Fruit fly (Drosophila melanogaster) whole organism, prepupa: ENCODE measurements around the gene CG12035.

ENCODE experiments used
- Blimp-1 ChIP-seq: fragments of 200-800 bp; sonication (Bioruptor generic); optimal IDR thresholded peaks from 3 replicates; lab custom pipeline; 2017; ENCODE audit warnings: missing biosample characterization, missing genetic modification characterization, mild to moderate bottlenecking, moderate library complexity, missing genetic modification reagents
- CG10669 ChIP-seq: fragments of 200-800 bp; sonication (Bioruptor generic); optimal IDR thresholded peaks from 3 replicates; lab custom pipeline; 2018; ENCODE audit warnings: missing biosample characterization, mild to moderate bottlenecking, missing genetic modification characterization, moderate library complexity
- CG11762 ChIP-seq: fragments of 200-800 bp; sonication (Bioruptor generic); optimal IDR thresholded peaks from 3 replicates; lab custom pipeline; 2016; ENCODE audit warnings: missing biosample characterization, missing genetic modification characterization; ENCODE audit not compliant: insufficient read depth
- CG11902 ChIP-seq: fragments of 200-800 bp; sonication (Bioruptor generic); optimal IDR thresholded peaks from 3 replicates; lab custom pipeline; 2016; ENCODE audit warnings: missing biosample characterization, missing genetic modification characterization
- CG1621 ChIP-seq: fragments of 200-800 bp; sonication (Bioruptor generic); optimal IDR thresholded peaks from 3 replicates; lab custom pipeline; 2018; ENCODE audit warnings: missing biosample characterization, mild to moderate bottlenecking, missing genetic modification characterization
- CG16779 ChIP-seq: fragments of 200-800 bp; sonication (Bioruptor generic); optimal IDR thresholded peaks from 3 replicates; lab custom pipeline; 2017; ENCODE audit warnings: missing biosample characterization, mild to moderate bottlenecking, missing genetic modification characterization
- CG3032 ChIP-seq: fragments of 200-800 bp; optimal IDR thresholded peaks from 2 replicates; lab custom pipeline; 2019; ENCODE audit warnings: missing biosample characterization, mild to moderate bottlenecking, missing genetic modification characterization, moderate library complexity
- CG31627 ChIP-seq: fragments of 200-800 bp; sonication (Bioruptor generic); optimal IDR thresholded peaks from 3 replicates; lab custom pipeline; 2016; ENCODE audit warnings: missing biosample characterization, missing genetic modification characterization
- CG34406 ChIP-seq: fragments of 200-800 bp; sonication (Bioruptor generic); optimal IDR thresholded peaks from 3 replicates; lab custom pipeline; 2016; ENCODE audit warnings: missing biosample characterization, missing genetic modification characterization
- CG3919 ChIP-seq: fragments of 200-800 bp; sonication (Bioruptor generic); optimal IDR thresholded peaks from 3 replicates; lab custom pipeline; 2016; ENCODE audit warnings: missing biosample characterization, missing genetic modification characterization
- CG4318 ChIP-seq: fragments of 200-800 bp; sonication (Bioruptor generic); optimal IDR thresholded peaks from 3 replicates; lab custom pipeline; 2017; ENCODE audit warnings: missing biosample characterization, mild to moderate bottlenecking, missing genetic modification characterization
- CG6163 ChIP-seq: fragments of 200-800 bp; sonication (Bioruptor generic); IDR thresholded peaks from 3 replicates; pipeline ENCODE4 v1.3.6; 2022; ENCODE audit warnings: missing biosample characterization, missing genetic modification characterization
- CG6276 ChIP-seq: fragments of 200-800 bp; sonication (Bioruptor generic); optimal IDR thresholded peaks from 2 replicates; lab custom pipeline; 2017; ENCODE audit warnings: missing biosample characterization, mild to moderate bottlenecking, missing genetic modification characterization
- CG6792 ChIP-seq: fragments of 200-800 bp; sonication (Bioruptor generic); optimal IDR thresholded peaks from 3 replicates; lab custom pipeline; 2016; ENCODE audit warnings: missing biosample characterization, missing genetic modification characterization
- CG6808 ChIP-seq: fragments of 200-800 bp; sonication (Bioruptor generic); optimal IDR thresholded peaks from 3 replicates; lab custom pipeline; 2017; ENCODE audit warnings: missing biosample characterization, missing genetic modification characterization, mild to moderate bottlenecking, moderate library complexity, missing genetic modification reagents
- CG6854 ChIP-seq: fragments of 200-800 bp; sonication (Bioruptor generic); optimal IDR thresholded peaks from 2 replicates; lab custom pipeline; 2017; ENCODE audit warnings: missing biosample characterization, mild to moderate bottlenecking, missing genetic modification characterization
- CG7368 ChIP-seq: fragments of 200-800 bp; sonication (Bioruptor generic); optimal IDR thresholded peaks from 3 replicates; lab custom pipeline; 2016; ENCODE audit warnings: missing biosample characterization, missing genetic modification characterization
- CG8119 ChIP-seq: fragments of 200-800 bp; sonication (Bioruptor generic); IDR thresholded peaks from 3 replicates; pipeline ENCODE4 v1.3.6; 2022; ENCODE audit warnings: missing biosample characterization, missing genetic modification characterization
- CG8319 ChIP-seq: fragments of 200-800 bp; sonication (Bioruptor generic); optimal IDR thresholded peaks from 3 replicates; lab custom pipeline; 2016; ENCODE audit warnings: missing biosample characterization, missing genetic modification characterization
- CG8632 ChIP-seq: fragments of 200-800 bp; sonication (Bioruptor generic); optimal IDR thresholded peaks from 3 replicates; lab custom pipeline; 2016; ENCODE audit warnings: missing biosample characterization, missing genetic modification characterization
- CG9139 ChIP-seq: fragments of 200-800 bp; sonication (Bioruptor generic); optimal IDR thresholded peaks from 3 replicates; lab custom pipeline; 2017; ENCODE audit warnings: missing biosample characterization, mild to moderate bottlenecking, missing genetic modification characterization
- Ets96B ChIP-seq: fragments of 200-800 bp; optimal IDR thresholded peaks from 2 replicates; lab custom pipeline; 2019; ENCODE audit warnings: missing biosample characterization, mild to moderate bottlenecking, missing genetic modification characterization, moderate library complexity
- Gug ChIP-seq: fragments of 200-800 bp; sonication (Bioruptor generic); IDR thresholded peaks from 2 replicates; pipeline ENCODE4 v1.3.6; 2022; ENCODE audit warnings: missing biosample characterization, missing genetic modification characterization
- Hr38 ChIP-seq: sonication (Bioruptor generic); optimal IDR thresholded peaks from 2 replicates; lab custom pipeline; 2016; ENCODE audit warnings: missing biosample characterization, missing genetic modification characterization
- Hr39 ChIP-seq: fragments of 200-800 bp; sonication (Bioruptor generic); optimal IDR thresholded peaks from 2 replicates; lab custom pipeline; 2016; ENCODE audit warnings: missing biosample characterization, missing genetic modification characterization
- Lpt ChIP-seq: fragments of 200-800 bp; sonication (Bioruptor generic); optimal IDR thresholded peaks from 3 replicates; lab custom pipeline; 2016; ENCODE audit warnings: missing biosample characterization, missing genetic modification characterization
- OdsH ChIP-seq: fragments of 200-800 bp; sonication (Bioruptor generic); optimal IDR thresholded peaks from 3 replicates; lab custom pipeline; 2016; ENCODE audit warnings: missing biosample characterization, missing genetic modification characterization
- Smox ChIP-seq: fragments of 200-800 bp; sonication (Bioruptor generic); optimal IDR thresholded peaks from 3 replicates; lab custom pipeline; 2016; ENCODE audit warnings: missing biosample characterization, missing genetic modification characterization
- Sox102F ChIP-seq: fragments of 200-800 bp; sonication (Bioruptor generic); optimal IDR thresholded peaks from 2 replicates; lab custom pipeline; 2016; ENCODE audit warnings: missing biosample characterization, mild to moderate bottlenecking, missing genetic modification characterization
- Sox14 ChIP-seq: fragments of 200-800 bp; sonication (Bioruptor generic); optimal IDR thresholded peaks from 3 replicates; lab custom pipeline; 2016; ENCODE audit warnings: missing biosample characterization, missing genetic modification characterization
- achi ChIP-seq: fragments of 200-800 bp; sonication (Bioruptor generic); optimal IDR thresholded peaks from 3 replicates; lab custom pipeline; 2016; ENCODE audit warnings: missing biosample characterization, missing genetic modification characterization
- acj6 ChIP-seq: fragments of 200-800 bp; sonication (Bioruptor generic); optimal IDR thresholded peaks from 3 replicates; lab custom pipeline; 2016; ENCODE audit warnings: missing biosample characterization, missing genetic modification characterization
- dac ChIP-seq: fragments of 200-800 bp; sonication (Bioruptor generic); optimal IDR thresholded peaks from 2 replicates; lab custom pipeline; 2017; ENCODE audit warnings: missing biosample characterization, mild to moderate bottlenecking, missing genetic modification characterization
- dsx ChIP-seq: fragments of 200-800 bp; optimal IDR thresholded peaks from 3 replicates; lab custom pipeline; 2019; ENCODE audit warnings: missing biosample characterization, mild to moderate bottlenecking, missing genetic modification characterization, moderate library complexity; ENCODE audit not compliant: poor library complexity, severe bottlenecking
- eg ChIP-seq: fragments of 200-800 bp; sonication (Bioruptor generic); IDR thresholded peaks from 3 replicates; pipeline ENCODE4 v1.3.6; 2022; ENCODE audit warnings: missing biosample characterization, missing genetic modification characterization
- esn ChIP-seq: fragments of 200-800 bp; sonication (Bioruptor generic); optimal IDR thresholded peaks from 2 replicates; lab custom pipeline; 2016; ENCODE audit warnings: missing biosample characterization, mild to moderate bottlenecking, missing genetic modification characterization, moderate library complexity
- fd59A ChIP-seq: fragments of 200-800 bp; sonication (Bioruptor generic); optimal IDR thresholded peaks from 2 replicates; lab custom pipeline; 2017; ENCODE audit warnings: missing biosample characterization, mild to moderate bottlenecking, missing genetic modification characterization, missing genetic modification reagents
- fd85E ChIP-seq: fragments of 200-800 bp; sonication (Bioruptor generic); optimal IDR thresholded peaks from 3 replicates; lab custom pipeline; 2016; ENCODE audit warnings: missing biosample characterization, missing genetic modification characterization
- fkh ChIP-seq: fragments of 200-800 bp; sonication (Bioruptor generic); optimal IDR thresholded peaks from 3 replicates; lab custom pipeline; 2017; ENCODE audit warnings: missing biosample characterization, mild to moderate bottlenecking, missing genetic modification characterization, moderate library complexity
- lz ChIP-seq: fragments of 200-800 bp; sonication (Bioruptor generic); optimal IDR thresholded peaks from 3 replicates; lab custom pipeline; 2016; ENCODE audit warnings: missing biosample characterization, missing genetic modification characterization
- net ChIP-seq: fragments of 200-800 bp; sonication (Bioruptor generic); optimal IDR thresholded peaks from 3 replicates; lab custom pipeline; 2016; ENCODE audit warnings: missing biosample characterization, missing genetic modification characterization
- pdm3 ChIP-seq: fragments of 200-800 bp; sonication (Bioruptor generic); optimal IDR thresholded peaks from 3 replicates; lab custom pipeline; 2016; ENCODE audit warnings: missing biosample characterization, missing genetic modification characterization
- salr ChIP-seq, 2 experiments: fragments of 200-800 bp; sonication (Bioruptor generic); optimal IDR thresholded peaks; 3 replicates each; lab custom pipeline; 2016 to 2018; ENCODE audit warnings: missing biosample characterization in 2 of 2, missing genetic modification characterization in 2 of 2, mild to moderate bottlenecking in 1 of 2
- spab ChIP-seq: fragments of 200-800 bp; sonication (Bioruptor generic); optimal IDR thresholded peaks from 2 replicates; lab custom pipeline; 2017; ENCODE audit warnings: missing biosample characterization, mild to moderate bottlenecking, missing genetic modification characterization, missing genetic modification reagents
- ss ChIP-seq, 2 experiments: fragments of 200-800 bp; sonication (Bioruptor generic); optimal IDR thresholded peaks; 2 replicates in 1 of 2; 3 replicates in 1 of 2; lab custom pipeline; 2017 to 2018; ENCODE audit warnings: mild to moderate bottlenecking in 2 of 2, missing biosample characterization in 2 of 2, missing genetic modification characterization in 2 of 2, moderate library complexity in 1 of 2

The CG12035 gene

dm6 chr3L:1690727-1691413 is 33.3 kb upstream of the CG12035 start (continued):
- TF ChIP-seq dsx (GFP tag; lab: Kevin White, UChicago) (peak; percentile 75), dac (peak; percentile 18), CG6792 (GFP tag; lab: Kevin White, UChicago) (peak; percentile 59), CG34406 (GFP tag; lab: Kevin White, UChicago) (peak; percentile 51), CG6163 (GFP tag; lab: Robert Waterston, UW) (peak; percentile 88), fd85E (GFP tag; lab: Kevin White, UChicago) (peak; percentile 23), Hr38 (GFP tag; lab: Kevin White, UChicago) (no peak), Sox14 (GFP tag; lab: Kevin White, UChicago) (peak; percentile 75), spab (peak; percentile 81), CG8319 (GFP tag; lab: Kevin White, UChicago) (peak; percentile 60), CG6276 (GFP tag; lab: Kevin White, UChicago) (peak; percentile 73), CG11902 (GFP tag; lab: Kevin White, UChicago) (peak; percentile 67), CG6854 (GFP tag; lab: Kevin White, UChicago) (no peak), Gug (GFP tag; lab: Robert Waterston, UW) (peak; percentile 72), achi (peak; percentile 78), Hr39 (peak; percentile 66), CG31627 (GFP tag; lab: Kevin White, UChicago) (peak; percentile 61), CG3919 (GFP tag; lab: Kevin White, UChicago) (peak; percentile 87), Sox102F (GFP tag; lab: Kevin White, UChicago) (peak; percentile 27), lz (GFP tag; lab: Kevin White, UChicago) (peak; percentile 52), salr (GFP tag; optimal IDR thresholded peaks at IDR 0.05; lab: Kevin White, UChicago) (peak; percentile 55 to 73), CG8119 (GFP tag; lab: Robert Waterston, UW) (peak; percentile 75), CG16779 (peak; percentile 56), OdsH (GFP tag; lab: Kevin White, UChicago) (peak; percentile 76), eg (peak; percentile 85)

DNA sequence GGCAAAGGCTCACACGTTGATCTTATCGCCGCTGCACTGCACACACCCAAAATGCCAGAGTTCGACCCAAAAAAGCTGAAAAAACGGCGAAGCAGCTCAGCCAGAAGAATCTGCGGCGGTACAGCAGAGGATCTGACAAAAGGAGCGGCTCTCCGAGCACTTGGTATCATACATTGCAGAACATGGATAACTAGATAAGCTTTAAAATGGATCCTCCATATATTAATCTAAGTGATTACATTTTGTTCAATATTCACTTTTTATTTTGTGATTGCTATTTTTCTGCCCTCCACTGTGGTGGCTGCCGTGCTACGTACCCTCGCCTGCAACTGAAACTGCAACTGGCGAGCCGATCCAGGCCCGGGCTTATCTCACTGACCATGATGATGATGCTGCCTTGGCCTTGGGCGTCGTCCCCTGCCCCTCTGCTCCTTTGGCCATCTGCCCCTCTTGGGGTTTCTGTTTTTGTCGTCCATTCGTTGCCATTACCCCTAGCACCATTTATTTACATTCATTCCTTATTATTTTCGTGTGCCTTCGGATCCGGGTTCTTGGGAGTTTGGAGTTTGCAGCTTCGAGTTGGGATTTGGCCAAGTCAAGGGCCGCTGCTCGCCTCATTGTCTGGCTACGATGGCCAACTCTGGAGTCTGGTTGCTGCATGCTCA is 31.9 kb upstream of the CG12035 start:
- TF ChIP-seq Smox (GFP tag; lab: Kevin White, UChicago): peak; percentile 88
- peak; percentile 8 for TF ChIP-seq fd85E (GFP tag; lab: Kevin White, UChicago)
- peak; percentile 93 for TF ChIP-seq Sox14 (GFP tag; lab: Kevin White, UChicago)
- TF ChIP-seq Blimp-1: peak; percentile 73
- peak; percentile 87 for TF ChIP-seq CG3919 (GFP tag; lab: Kevin White, UChicago)
- TF ChIP-seq ss (GFP tag; optimal IDR thresholded peaks at IDR 0.05; lab: Kevin White, UChicago): peak; percentile 78 to 81
- peak; percentile 76 for TF ChIP-seq Gug (GFP tag; lab: Robert Waterston, UW)
- peak; percentile 87 for TF ChIP-seq CG8119 (GFP tag; lab: Robert Waterston, UW)
- peak; percentile 94 for TF ChIP-seq Hr39
- TF ChIP-seq CG3032: peak; percentile 84
- TF ChIP-seq fd59A (GFP tag; lab: Kevin White, UChicago): peak; percentile 92
- TF ChIP-seq CG9139 (GFP tag; lab: Kevin White, UChicago): peak; percentile 70
- peak; percentile 43 for TF ChIP-seq dac
- peak; percentile 78 for TF ChIP-seq dsx (GFP tag; lab: Kevin White, UChicago)
- TF ChIP-seq salr (GFP tag; optimal IDR thresholded peaks at IDR 0.05; lab: Kevin White, UChicago): peak; percentile 73 to 83
- peak; percentile 79 for TF ChIP-seq eg
- TF ChIP-seq CG1621: peak; percentile 89
- TF ChIP-seq achi: peak; percentile 87
- peak; percentile 58 for TF ChIP-seq CG4318
- TF ChIP-seq esn (GFP tag; lab: Kevin White, UChicago): peak; percentile 94
- TF ChIP-seq CG7368 (GFP tag; lab: Kevin White, UChicago): peak; percentile 83
- TF ChIP-seq Sox102F (GFP tag; lab: Kevin White, UChicago): peak; percentile 91
- peak; percentile 84 for TF ChIP-seq Ets96B (tag; lab: Kevin White, UChicago)
- TF ChIP-seq CG8632 (GFP tag; lab: Kevin White, UChicago): peak; percentile 88
- TF ChIP-seq fkh: no peak
- peak; percentile 83 for TF ChIP-seq CG10669 (GFP tag; lab: Kevin White, UChicago)
- peak; percentile 89 for TF ChIP-seq OdsH (GFP tag; lab: Kevin White, UChicago)
- TF ChIP-seq pdm3 (GFP tag; lab: Kevin White, UChicago): peak; percentile 90
- peak; percentile 90 for TF ChIP-seq acj6 (GFP tag; lab: Kevin White, UChicago)
- peak; percentile 77 for TF ChIP-seq Lpt (GFP tag; lab: Kevin White, UChicago)
- peak; percentile 70 for TF ChIP-seq CG11762 (GFP tag; lab: Kevin White, UChicago)
- TF ChIP-seq CG6808 (GFP tag; lab: Kevin White, UChicago): peak; percentile 88
- peak; percentile 87 for TF ChIP-seq net (GFP tag; lab: Kevin White, UChicago)
